Fruit fly (Drosophila melanogaster): Measurements from ENCODE around the gene Sfxn1-3.

Sfxn1-3 gene

DNA sequence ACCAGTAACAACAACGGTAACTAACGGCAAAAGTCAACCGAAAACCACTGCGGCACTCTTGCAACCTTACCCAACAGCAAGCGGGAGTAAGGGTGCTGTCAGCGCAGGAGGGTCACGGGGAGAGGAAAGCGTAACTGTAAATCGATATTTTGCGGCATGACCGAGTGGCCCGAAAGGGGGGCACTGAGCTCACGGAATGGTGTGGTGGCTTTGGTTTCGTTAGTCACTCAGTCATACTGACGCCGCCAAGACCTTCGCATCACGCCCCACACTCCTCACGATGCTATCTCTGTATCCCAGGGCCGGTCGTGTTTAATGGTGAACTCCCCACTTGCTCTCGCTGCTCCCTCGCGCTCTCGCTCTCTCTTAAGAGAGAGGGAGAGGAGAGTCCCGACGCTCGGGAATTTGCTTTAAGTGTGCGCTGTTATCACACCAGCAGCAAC lies 17.7 kb upstream of the Sfxn1-3 start:
- no peak for TF ChIP-seq dmrt99B (tag; optimal IDR thresholded peaks at IDR 0.05)
- TF ChIP-seq CG8290 (GFP tag; optimal IDR thresholded peaks at IDR 0.05), result no peak
- peak in 1 of 2 experiments; percentile 40 for TF ChIP-seq CG8290 (tag; optimal IDR thresholded peaks at IDR 0.05)
- TF ChIP-seq CG7786 (GFP tag; optimal IDR thresholded peaks at IDR 0.05), result no peak
- no peak for TF ChIP-seq Sin3A (optimal IDR thresholded peaks at IDR 0.05)
- peak; percentile 71 to 77 for TF ChIP-seq Trl (optimal IDR thresholded peaks at IDR 0.05)
- no peak for TF ChIP-seq Trl (GFP tag; optimal IDR thresholded peaks at IDR 0.05)
- peak; percentile 91 for TF ChIP-seq crol (GFP tag; IDR thresholded peaks at IDR 0.05)
- no peak for TF ChIP-seq H2.0 (GFP tag; IDR thresholded peaks at IDR 0.05)
- peak; percentile 41 for TF ChIP-seq CG18599 (GFP tag; optimal IDR thresholded peaks at IDR 0.05)
- peak; percentile 10 for TF ChIP-seq pb (GFP tag; optimal IDR thresholded peaks at IDR 0.05)
- TF ChIP-seq CG10543 (GFP tag; optimal IDR thresholded peaks at IDR 0.05), result peak; percentile 72
- TF ChIP-seq CG9932 (GFP tag; IDR thresholded peaks at IDR 0.05), result no peak
- TF ChIP-seq Bgb (GFP tag; IDR thresholded peaks at IDR 0.05; ENCODE audit: partially characterized antibody), result peak; percentile 29; the same call in 1 of the 2 replicates
- peak; percentile 7 for TF ChIP-seq Lhr (GFP tag; optimal IDR thresholded peaks at IDR 0.05)
- TF ChIP-seq CG12071 (GFP tag; optimal IDR thresholded peaks at IDR 0.05), result peak; percentile 27
- TF ChIP-seq Mad (GFP tag; optimal IDR thresholded peaks at IDR 0.05), result no peak
- peak; percentile 38; the same call in 1 of the 2 replicates for TF ChIP-seq rib (GFP tag; IDR thresholded peaks at IDR 0.05)
- peak; percentile 63 for TF ChIP-seq bbx (GFP tag; IDR thresholded peaks at IDR 0.05; ENCODE audit: partially characterized antibody)
- peak; percentile 29 for TF ChIP-seq CG8478 (optimal IDR thresholded peaks at IDR 0.05)
- TF ChIP-seq Hr51 (GFP tag; optimal IDR thresholded peaks at IDR 0.05), result peak in 1 of 2 experiments; percentile 54
- peak; percentile 2 for TF ChIP-seq caup (GFP tag; optimal IDR thresholded peaks at IDR 0.05; ENCODE audit: severe bottlenecking)
- peak; percentile 98 for TF ChIP-seq abd-A (tag; optimal IDR thresholded peaks at IDR 0.05)
- TF ChIP-seq Hmr (GFP tag; optimal IDR thresholded peaks at IDR 0.05), result peak; percentile 55
- no peak for TF ChIP-seq trh (GFP tag; optimal IDR thresholded peaks at IDR 0.05)
- 0 out of 2 replicates have a peak, but pooled peaks have one; percentile 25 for TF ChIP-seq Scr (GFP tag; IDR thresholded peaks at IDR 0.05; ENCODE audit: partially characterized antibody)
- TF ChIP-seq CG12769 (tag; optimal IDR thresholded peaks at IDR 0.05), result peak; percentile 1
- TF ChIP-seq Fer1 (GFP tag; optimal IDR thresholded peaks at IDR 0.05), result peak; percentile 61
- TF ChIP-seq Dbx (GFP tag; IDR thresholded peaks at IDR 0.05), result 0 out of 3 replicates have a peak, but pooled peaks have one; percentile 48
- TF ChIP-seq knrl (GFP tag; IDR thresholded peaks at IDR 0.05; ENCODE audit: partially characterized antibody), result 0 out of 3 replicates have a peak, but pooled peaks have one; percentile 26
- TF ChIP-seq Drgx (GFP tag; IDR thresholded peaks at IDR 0.05), result peak; percentile 28; the same call in 1 of the 2 replicates
- TF ChIP-seq grn (GFP tag; optimal IDR thresholded peaks at IDR 0.05), result peak; percentile 51
- TF ChIP-seq nerfin-2 (GFP tag; IDR thresholded peaks at IDR 0.05; ENCODE audit: partially characterized antibody), result no peak
- TF ChIP-seq amos (GFP tag; IDR thresholded peaks at IDR 0.05; ENCODE audit: partially characterized antibody), result 0 out of 2 replicates have a peak, but pooled peaks have one; percentile 19
- TF ChIP-seq PHDP (tag; optimal IDR thresholded peaks at IDR 0.05), result no peak
- TF ChIP-seq CG14710 (tag; optimal IDR thresholded peaks at IDR 0.05), result no peak
- no peak for TF ChIP-seq hkb (optimal IDR thresholded peaks at IDR 0.05)
- TF ChIP-seq hkb (GFP tag; IDR thresholded peaks at IDR 0.05), result peak; percentile 65
- no peak for TF ChIP-seq ranshi (GFP tag; IDR thresholded peaks at IDR 0.05)
- no peak for TF ChIP-seq CG16863 (GFP tag; optimal IDR thresholded peaks at IDR 0.05)
- no peak for TF ChIP-seq tgo (GFP tag; IDR thresholded peaks at IDR 0.05)
- TF ChIP-seq so (GFP tag; IDR thresholded peaks at IDR 0.05), result 0 out of 3 replicates have a peak, but pooled peaks have one; percentile 31
- no peak for TF ChIP-seq jigr1 (GFP tag; IDR thresholded peaks at IDR 0.05)
- no peak for TF ChIP-seq pan (optimal IDR thresholded peaks at IDR 0.05)
- no peak for TF ChIP-seq pan (GFP tag; optimal IDR thresholded peaks at IDR 0.05 in 1 of 2, IDR thresholded peaks at IDR 0.05 in 1 of 2)
- no peak for TF ChIP-seq Gsc (GFP tag; IDR thresholded peaks at IDR 0.05)
- peak; percentile 6 for TF ChIP-seq CG34376 (GFP tag; optimal IDR thresholded peaks at IDR 0.05)
- TF ChIP-seq Dll (GFP tag; IDR thresholded peaks at IDR 0.05; ENCODE audit: partially characterized antibody), result 0 out of 4 replicates have a peak, but pooled peaks have one; percentile 44
- peak; percentile 75; the same call in 1 of the 4 replicates for TF ChIP-seq chinmo (GFP tag; IDR thresholded peaks at IDR 0.05; ENCODE audit: partially characterized antibody)
- peak; percentile 55 for TF ChIP-seq CG6765 (GFP tag; optimal IDR thresholded peaks at IDR 0.05)
- 0 out of 2 replicates have a peak, but pooled peaks have one; percentile 11 for TF ChIP-seq CG16779 (GFP tag; IDR thresholded peaks at IDR 0.05)
